Worm (Caenorhabditis elegans) whole organism, young adult: ENCODE data around the gene srbc-33.

Experiments
- ceh-91 ChIP-seq: fragments of 200-800 bp; sonication (Bioruptor generic); IDR thresholded peaks from 2 replicates; pipeline ENCODE4 v1.3.6; 2022; ENCODE audit warnings: missing genetic modification reagents, missing genetic modification characterization, missing compliant biosample characterization
- snpc-3.4 ChIP-seq: sonication (generic microtip); optimal IDR thresholded peaks from 2 replicates; lab custom pipeline; 2017; ENCODE audit warnings: missing genetic modification characterization, mild to moderate bottlenecking, missing compliant biosample characterization, antibody characterized with exemption, moderate library complexity, missing genotype, missing genetic modification reagents

- TF ChIP-seq snpc-3.4 (tag; lab: Kevin White, UChicago) (no peak), ceh-91 (GFP tag; lab: Robert Waterston, UW) (no peak)
Observed at ce11 chrV:3530403-3530802, 45.8 kb upstream of the srbc-33 start, which contains the start of gene srbc-66.
